Fruit fly (Drosophila melanogaster) whole organism, pupa: Measurements from ENCODE around the gene SPH93.

Experiments
- CG17806 ChIP-seq: fragments of 200-800 bp; sonication (Bioruptor generic); optimal IDR thresholded peaks from 2 replicates; lab custom pipeline; 2018; ENCODE audit warnings: missing biosample characterization, mild to moderate bottlenecking, missing genetic modification characterization, moderate library complexity
- D1 ChIP-seq: fragments of 200-800 bp; sonication (Bioruptor generic); optimal IDR thresholded peaks from 2 replicates; lab custom pipeline; 2018; ENCODE audit warnings: missing biosample characterization, mild to moderate bottlenecking, missing genetic modification characterization, moderate library complexity
- EcR ChIP-seq: fragments of 200-800 bp; sonication (Bioruptor generic); optimal IDR thresholded peaks from 3 replicates; lab custom pipeline; 2019; ENCODE audit warnings: missing biosample characterization, missing genetic modification characterization, mild to moderate bottlenecking, moderate library complexity, missing genetic modification reagents
- Pif1A ChIP-seq: fragments of 200-800 bp; sonication (Bioruptor generic); optimal IDR thresholded peaks from 3 replicates; lab custom pipeline; 2016; ENCODE audit warnings: missing biosample characterization, missing genetic modification characterization
- Pif1B ChIP-seq: fragments of 200-800 bp; sonication (Bioruptor generic); optimal IDR thresholded peaks from 3 replicates; lab custom pipeline; 2016; ENCODE audit warnings: missing biosample characterization, missing genetic modification characterization
- fd96Ca ChIP-seq: fragments of 200-800 bp; sonication (Bioruptor generic); IDR thresholded peaks from 3 replicates; pipeline ENCODE4 v1.3.6; 2022; ENCODE audit warnings: missing biosample characterization, missing genetic modification characterization
- rn ChIP-seq: fragments of 200-800 bp; sonication (Bioruptor generic); IDR thresholded peaks from 2 replicates; pipeline ENCODE4 v1.3.6; 2022; ENCODE audit warnings: missing biosample characterization, missing genetic modification characterization

- TF ChIP-seq Pif1A (GFP tag; lab: Kevin White, UChicago), result no peak
- no peak for TF ChIP-seq D1
- TF ChIP-seq Pif1B (GFP tag; lab: Kevin White, UChicago), result no peak
- no peak for TF ChIP-seq rn (GFP tag; lab: Robert Waterston, UW)
- TF ChIP-seq CG17806 (tag; lab: Kevin White, UChicago), result no peak
- TF ChIP-seq EcR (GFP tag; lab: Kevin White, UChicago), result no peak
- no peak for TF ChIP-seq fd96Ca (GFP tag; lab: Robert Waterston, UW)
Measured at dm6 chr2L:17455823-17456222, at the start of gene SPH93.
